Worm (Caenorhabditis elegans) whole organism, mixed stage, embryonic: ENCODE measurements around the gene T01D3.1.
A peak's percentile ranks its signal among the peaks of the same experiment; 100 is the strongest.

Experiments
- M03D4.4 ChIP-seq: sonication (generic microtip); optimal IDR thresholded peaks from 2 replicates; lab custom pipeline; 2017; ENCODE audit warnings: mild to moderate bottlenecking, missing genetic modification characterization, missing compliant biosample characterization
- ceh-39 ChIP-seq: fragments of 150-350 bp; optimal IDR thresholded peaks from 2 replicates; lab custom pipeline; 2014; ENCODE audit warnings: missing biosample characterization, missing genetic modification characterization
- ceh-43 ChIP-seq: fragments of 200-800 bp; sonication (Bioruptor generic); optimal IDR thresholded peaks from 2 replicates; lab custom pipeline; 2018; ENCODE audit warnings: mild to moderate bottlenecking, missing genetic modification characterization, moderate library complexity, missing compliant biosample characterization
- ceh-83 ChIP-seq: fragments of 200-800 bp; sonication (Bioruptor generic); optimal IDR thresholded peaks from 2 replicates; lab custom pipeline; 2018; ENCODE audit warnings: mild to moderate bottlenecking, missing genetic modification characterization, missing compliant biosample characterization
- ces-1 ChIP-seq: fragments of 150-350 bp; optimal IDR thresholded peaks from 2 replicates; lab custom pipeline; 2014; ENCODE audit warnings: missing biosample characterization, missing genetic modification reagents, missing genetic modification characterization
- cnd-1 ChIP-seq: fragments of 200-800 bp; sonication (Bioruptor generic); optimal IDR thresholded peaks from 2 replicates; lab custom pipeline; 2018; ENCODE audit warnings: mild to moderate bottlenecking, missing genetic modification characterization, missing compliant biosample characterization
- elt-1 ChIP-seq: sonication (generic microtip); optimal IDR thresholded peaks from 2 replicates; lab custom pipeline; 2017; ENCODE audit warnings: missing genetic modification characterization, mild to moderate bottlenecking, missing compliant biosample characterization, antibody characterized with exemption, moderate library complexity, borderline replicate concordance; ENCODE audit not compliant: insufficient read depth
- elt-3 ChIP-seq: fragments of 150-350 bp; optimal IDR thresholded peaks from 2 replicates; lab custom pipeline; 2014; ENCODE audit warnings: missing biosample characterization, missing genetic modification characterization
- flh-1 ChIP-seq: fragments of 200-800 bp; sonication (Bioruptor generic); optimal IDR thresholded peaks from 2 replicates; lab custom pipeline; 2018; ENCODE audit warnings: mild to moderate bottlenecking, missing genetic modification characterization, moderate library complexity, missing compliant biosample characterization
- hlh-1 ChIP-seq: fragments of 150-350 bp; optimal IDR thresholded peaks from 2 replicates; lab custom pipeline; 2014; ENCODE audit warnings: missing biosample characterization, missing genetic modification reagents, missing genetic modification characterization
- lin-32 ChIP-seq: fragments of 200-800 bp; sonication (Bioruptor generic); optimal IDR thresholded peaks from 2 replicates; lab custom pipeline; 2018; ENCODE audit warnings: mild to moderate bottlenecking, missing genetic modification characterization, missing compliant biosample characterization
- lsy-2 ChIP-seq: fragments of 150-350 bp; optimal IDR thresholded peaks from 2 replicates; lab custom pipeline; 2014; ENCODE audit warnings: missing biosample characterization, missing genetic modification characterization
- mab-5 ChIP-seq: fragments of 150-350 bp; optimal IDR thresholded peaks from 2 replicates; lab custom pipeline; 2014; ENCODE audit warnings: missing biosample characterization, missing genetic modification characterization
- mep-1 ChIP-seq: fragments of 150-350 bp; optimal IDR thresholded peaks from 2 replicates; lab custom pipeline; 2017; ENCODE audit warnings: missing biosample characterization, missing genetic modification reagents, missing genetic modification characterization, inconsistent platforms
- mls-2 ChIP-seq: sonication (generic microtip); optimal IDR thresholded peaks from 2 replicates; lab custom pipeline; 2016; ENCODE audit warnings: mild to moderate bottlenecking, missing genetic modification characterization, moderate library complexity, missing compliant biosample characterization
- nhr-12 ChIP-seq: fragments of 150-350 bp; optimal IDR thresholded peaks from 2 replicates; lab custom pipeline; 2014; ENCODE audit warnings: missing biosample characterization, missing genetic modification characterization
- nhr-2 ChIP-seq: fragments of 150-350 bp; optimal IDR thresholded peaks from 2 replicates; lab custom pipeline; 2014; ENCODE audit warnings: missing biosample characterization, missing genetic modification characterization
- nhr-237 ChIP-seq: fragments of 150-350 bp; optimal IDR thresholded peaks from 2 replicates; lab custom pipeline; 2014; ENCODE audit warnings: missing biosample characterization, missing genetic modification characterization
- nhr-28 ChIP-seq: fragments of 150-350 bp; optimal IDR thresholded peaks from 2 replicates; lab custom pipeline; 2014; ENCODE audit warnings: missing biosample characterization, missing genetic modification characterization
- nhr-76 ChIP-seq: sonication (generic microtip); optimal IDR thresholded peaks from 2 replicates; lab custom pipeline; 2017; ENCODE audit warnings: missing biosample characterization, missing genetic modification characterization
- sem-2 ChIP-seq: fragments of 200-800 bp; sonication (Bioruptor generic); optimal IDR thresholded peaks from 2 replicates; lab custom pipeline; 2018; ENCODE audit warnings: mild to moderate bottlenecking, missing genetic modification characterization, missing compliant biosample characterization
- snpc-4 ChIP-seq: fragments of 150-350 bp; optimal IDR thresholded peaks from 2 replicates; lab custom pipeline; 2014; ENCODE audit warnings: missing biosample characterization, missing genetic modification characterization
- sptf-1 ChIP-seq: sonication (generic microtip); optimal IDR thresholded peaks from 2 replicates; lab custom pipeline; 2017; ENCODE audit warnings: mild to moderate bottlenecking, missing genetic modification characterization, moderate library complexity, missing compliant biosample characterization
- tbx-8 ChIP-seq: fragments of 200-800 bp; sonication (Bioruptor generic); optimal IDR thresholded peaks from 2 replicates; lab custom pipeline; 2018; ENCODE audit warnings: mild to moderate bottlenecking, missing genetic modification characterization, moderate library complexity, missing compliant biosample characterization
- unc-120 ChIP-seq: sonication (generic microtip); optimal IDR thresholded peaks from 2 replicates; lab custom pipeline; 2017; ENCODE audit warnings: missing genetic modification characterization, missing compliant biosample characterization; ENCODE audit not compliant: poor library complexity, severe bottlenecking
- unc-39 ChIP-seq: fragments of 150-350 bp; optimal IDR thresholded peaks from 2 replicates; lab custom pipeline; 2014; ENCODE audit warnings: missing biosample characterization, missing genetic modification characterization
- unc-62 ChIP-seq: fragments of 150-350 bp; optimal IDR thresholded peaks from 2 replicates; lab custom pipeline; 2014; ENCODE audit warnings: missing biosample characterization, missing genetic modification reagents, missing genetic modification characterization
- ztf-11 ChIP-seq: fragments of 150-350 bp; optimal IDR thresholded peaks from 2 replicates; lab custom pipeline; 2014; ENCODE audit warnings: missing biosample characterization, missing genetic modification characterization

The T01D3.1 gene

ce11 chrV:13660115-13660514, 29.6 kb upstream of the T01D3.1 start:
- TF ChIP-seq mab-5 (tag; lab: Kevin White, UChicago) (no peak), elt-3 (tag; lab: Kevin White, UChicago) (no peak), ceh-43 (no peak), flh-1 (GFP tag; lab: Kevin White, UChicago) (no peak)

ce11 chrV:13660660-13661325, 28.9 kb upstream of the T01D3.1 start, which contains the start of gene letm-1:
TSS of gene letm-1 (plus strand) at chrV:13661257.
- TF ChIP-seq mep-1 (tag; lab: Kevin White, UChicago): peak; percentile 4
- no peak for TF ChIP-seq unc-39 (tag; lab: Kevin White, UChicago)
- no peak for TF ChIP-seq elt-1
- TF ChIP-seq nhr-237: no peak

- no peak for TF ChIP-seq unc-62 (GFP tag; lab: Kevin White, UChicago)
- peak; percentile 30 for TF ChIP-seq mep-1 (tag; lab: Kevin White, UChicago)
- no peak for TF ChIP-seq elt-1
- TF ChIP-seq tbx-8 (GFP tag; lab: Kevin White, UChicago): no peak
Measured at ce11 chrV:13664340-13664916, 25.3 kb upstream of the T01D3.1 start.

- peak; percentile 33 for TF ChIP-seq hlh-1
- TF ChIP-seq nhr-12 (tag; lab: Kevin White, UChicago): no peak
- TF ChIP-seq ztf-11: no peak
- TF ChIP-seq nhr-2 (tag; lab: Kevin White, UChicago): peak; percentile 26
- TF ChIP-seq nhr-237: no peak
- TF ChIP-seq cnd-1 (tag; lab: Kevin White, UChicago): no peak
Measured at ce11 chrV:13665089-13665488, 24.6 kb upstream of the T01D3.1 start, which contains the start of gene rde-12. TSS of gene rde-12 (plus strand) at chrV:13665389.

- no peak for TF ChIP-seq flh-1 (GFP tag; lab: Kevin White, UChicago)
- TF ChIP-seq unc-120: no peak
- TF ChIP-seq sptf-1: no peak
- TF ChIP-seq ces-1 (GFP tag; lab: Kevin White, UChicago): no peak
- TF ChIP-seq mls-2 (tag; lab: Kevin White, UChicago): no peak
- TF ChIP-seq tbx-8 (GFP tag; lab: Kevin White, UChicago): no peak
- no peak for TF ChIP-seq elt-3 (tag; lab: Kevin White, UChicago)
- TF ChIP-seq snpc-4 (tag; lab: Kevin White, UChicago): no peak
- TF ChIP-seq lin-32: no peak
- TF ChIP-seq mep-1 (tag; lab: Kevin White, UChicago): no peak
- no peak for TF ChIP-seq nhr-76 (tag; lab: Kevin White, UChicago)
Measured at ce11 chrV:13666460-13666859, 23.2 kb upstream of the T01D3.1 start.

- TF ChIP-seq nhr-237 (no peak), sptf-1 (peak; percentile 13)
- TF ChIP-seq, all 35 proteins: peak for 1
Measured at ce11 chrV:13668337-13668736, 21.4 kb upstream of the T01D3.1 start.

ce11 chrV:13669170-13669569, 20.5 kb upstream of the T01D3.1 start:
- TF ChIP-seq cnd-1 (tag; lab: Kevin White, UChicago) (no peak), lin-32 (no peak), elt-1 (no peak), snpc-4 (tag; lab: Kevin White, UChicago) (no peak), mls-2 (tag; lab: Kevin White, UChicago) (no peak), nhr-28 (tag; lab: Kevin White, UChicago) (no peak), nhr-2 (tag; lab: Kevin White, UChicago) (no peak), M03D4.4 (tag; lab: Kevin White, UChicago) (no peak), unc-120 (no peak), hlh-1 (no peak), unc-39 (tag; lab: Kevin White, UChicago) (no peak), nhr-12 (tag; lab: Kevin White, UChicago) (no peak), ceh-39 (tag; lab: Kevin White, UChicago) (no peak), ceh-83 (GFP tag; lab: Kevin White, UChicago) (no peak), lsy-2 (tag; lab: Kevin White, UChicago) (no peak), sem-2 (GFP tag; lab: Kevin White, UChicago) (no peak), nhr-76 (tag; lab: Kevin White, UChicago) (no peak)
